Fruit fly (Drosophila melanogaster) whole organism, prepupa: ENCODE measurements around the gene CG18549.

Source experiments
- Blimp-1 ChIP-seq: fragments of 200-800 bp; sonication (Bioruptor generic); optimal IDR thresholded peaks from 3 replicates; lab custom pipeline; 2017; ENCODE audit warnings: missing biosample characterization, missing genetic modification characterization, mild to moderate bottlenecking, moderate library complexity, missing genetic modification reagents
- CG10669 ChIP-seq: fragments of 200-800 bp; sonication (Bioruptor generic); optimal IDR thresholded peaks from 3 replicates; lab custom pipeline; 2018; ENCODE audit warnings: missing biosample characterization, mild to moderate bottlenecking, missing genetic modification characterization, moderate library complexity
- CG11294 ChIP-seq: fragments of 200-800 bp; sonication (Bioruptor generic); IDR thresholded peaks from 2 replicates; pipeline ENCODE4 v1.3.6; 2022; ENCODE audit warnings: missing biosample characterization, missing genetic modification characterization
- CG15336 ChIP-seq: fragments of 200-800 bp; sonication (Bioruptor generic); IDR thresholded peaks from 2 replicates; pipeline ENCODE4 v1.3.6; 2022; ENCODE audit warnings: missing biosample characterization, missing genetic modification characterization
- CG1621 ChIP-seq: fragments of 200-800 bp; sonication (Bioruptor generic); optimal IDR thresholded peaks from 3 replicates; lab custom pipeline; 2018; ENCODE audit warnings: missing biosample characterization, mild to moderate bottlenecking, missing genetic modification characterization
- CG16779 ChIP-seq: fragments of 200-800 bp; sonication (Bioruptor generic); optimal IDR thresholded peaks from 3 replicates; lab custom pipeline; 2017; ENCODE audit warnings: missing biosample characterization, mild to moderate bottlenecking, missing genetic modification characterization
- CG3032 ChIP-seq: fragments of 200-800 bp; optimal IDR thresholded peaks from 2 replicates; lab custom pipeline; 2019; ENCODE audit warnings: missing biosample characterization, mild to moderate bottlenecking, missing genetic modification characterization, moderate library complexity
- CG31627 ChIP-seq: fragments of 200-800 bp; sonication (Bioruptor generic); optimal IDR thresholded peaks from 3 replicates; lab custom pipeline; 2016; ENCODE audit warnings: missing biosample characterization, missing genetic modification characterization
- CG34406 ChIP-seq: fragments of 200-800 bp; sonication (Bioruptor generic); optimal IDR thresholded peaks from 3 replicates; lab custom pipeline; 2016; ENCODE audit warnings: missing biosample characterization, missing genetic modification characterization
- CG3919 ChIP-seq: fragments of 200-800 bp; sonication (Bioruptor generic); optimal IDR thresholded peaks from 3 replicates; lab custom pipeline; 2016; ENCODE audit warnings: missing biosample characterization, missing genetic modification characterization
- CG4318 ChIP-seq: fragments of 200-800 bp; sonication (Bioruptor generic); optimal IDR thresholded peaks from 3 replicates; lab custom pipeline; 2017; ENCODE audit warnings: missing biosample characterization, mild to moderate bottlenecking, missing genetic modification characterization
- CG6276 ChIP-seq: fragments of 200-800 bp; sonication (Bioruptor generic); optimal IDR thresholded peaks from 2 replicates; lab custom pipeline; 2017; ENCODE audit warnings: missing biosample characterization, mild to moderate bottlenecking, missing genetic modification characterization
- CG6808 ChIP-seq: fragments of 200-800 bp; sonication (Bioruptor generic); optimal IDR thresholded peaks from 3 replicates; lab custom pipeline; 2017; ENCODE audit warnings: missing biosample characterization, missing genetic modification characterization, mild to moderate bottlenecking, moderate library complexity, missing genetic modification reagents
- CG6854 ChIP-seq: fragments of 200-800 bp; sonication (Bioruptor generic); optimal IDR thresholded peaks from 2 replicates; lab custom pipeline; 2017; ENCODE audit warnings: missing biosample characterization, mild to moderate bottlenecking, missing genetic modification characterization
- CG7368 ChIP-seq: fragments of 200-800 bp; sonication (Bioruptor generic); optimal IDR thresholded peaks from 3 replicates; lab custom pipeline; 2016; ENCODE audit warnings: missing biosample characterization, missing genetic modification characterization
- CG8119 ChIP-seq: fragments of 200-800 bp; sonication (Bioruptor generic); IDR thresholded peaks from 3 replicates; pipeline ENCODE4 v1.3.6; 2022; ENCODE audit warnings: missing biosample characterization, missing genetic modification characterization
- CG8319 ChIP-seq: fragments of 200-800 bp; sonication (Bioruptor generic); optimal IDR thresholded peaks from 3 replicates; lab custom pipeline; 2016; ENCODE audit warnings: missing biosample characterization, missing genetic modification characterization
- CG8632 ChIP-seq: fragments of 200-800 bp; sonication (Bioruptor generic); optimal IDR thresholded peaks from 3 replicates; lab custom pipeline; 2016; ENCODE audit warnings: missing biosample characterization, missing genetic modification characterization
- CG9139 ChIP-seq: fragments of 200-800 bp; sonication (Bioruptor generic); optimal IDR thresholded peaks from 3 replicates; lab custom pipeline; 2017; ENCODE audit warnings: missing biosample characterization, mild to moderate bottlenecking, missing genetic modification characterization
- Eip78C ChIP-seq: fragments of 200-800 bp; sonication (Bioruptor generic); peaks from one replicate; lab custom pipeline; 2016; ENCODE audit warnings: missing biosample characterization, missing genetic modification characterization
- Ets96B ChIP-seq: fragments of 200-800 bp; optimal IDR thresholded peaks from 2 replicates; lab custom pipeline; 2019; ENCODE audit warnings: missing biosample characterization, mild to moderate bottlenecking, missing genetic modification characterization, moderate library complexity
- Gug ChIP-seq: fragments of 200-800 bp; sonication (Bioruptor generic); IDR thresholded peaks from 2 replicates; pipeline ENCODE4 v1.3.6; 2022; ENCODE audit warnings: missing biosample characterization, missing genetic modification characterization
- Hr38 ChIP-seq: sonication (Bioruptor generic); optimal IDR thresholded peaks from 2 replicates; lab custom pipeline; 2016; ENCODE audit warnings: missing biosample characterization, missing genetic modification characterization
- Hr39 ChIP-seq: fragments of 200-800 bp; sonication (Bioruptor generic); optimal IDR thresholded peaks from 2 replicates; lab custom pipeline; 2016; ENCODE audit warnings: missing biosample characterization, missing genetic modification characterization
- Hr4 ChIP-seq: fragments of 200-800 bp; sonication (Bioruptor generic); optimal IDR thresholded peaks from 3 replicates; lab custom pipeline; 2016; ENCODE audit warnings: missing biosample characterization, missing genetic modification characterization
- Lpt ChIP-seq: fragments of 200-800 bp; sonication (Bioruptor generic); optimal IDR thresholded peaks from 3 replicates; lab custom pipeline; 2016; ENCODE audit warnings: missing biosample characterization, missing genetic modification characterization
- Met ChIP-seq: fragments of 200-800 bp; sonication (Bioruptor generic); optimal IDR thresholded peaks from 3 replicates; lab custom pipeline; 2016; ENCODE audit warnings: missing biosample characterization, missing genetic modification characterization
- OdsH ChIP-seq: fragments of 200-800 bp; sonication (Bioruptor generic); optimal IDR thresholded peaks from 3 replicates; lab custom pipeline; 2016; ENCODE audit warnings: missing biosample characterization, missing genetic modification characterization
- Sox102F ChIP-seq: fragments of 200-800 bp; sonication (Bioruptor generic); optimal IDR thresholded peaks from 2 replicates; lab custom pipeline; 2016; ENCODE audit warnings: missing biosample characterization, mild to moderate bottlenecking, missing genetic modification characterization
- Sox14 ChIP-seq: fragments of 200-800 bp; sonication (Bioruptor generic); optimal IDR thresholded peaks from 3 replicates; lab custom pipeline; 2016; ENCODE audit warnings: missing biosample characterization, missing genetic modification characterization
- Sox15 ChIP-seq: fragments of 200-800 bp; sonication (Bioruptor generic); optimal IDR thresholded peaks from 3 replicates; lab custom pipeline; 2016; ENCODE audit warnings: missing biosample characterization, missing genetic modification characterization
- acj6 ChIP-seq: fragments of 200-800 bp; sonication (Bioruptor generic); optimal IDR thresholded peaks from 3 replicates; lab custom pipeline; 2016; ENCODE audit warnings: missing biosample characterization, missing genetic modification characterization
- cyc ChIP-seq: fragments of 200-800 bp; sonication (Bioruptor generic); optimal IDR thresholded peaks from 3 replicates; lab custom pipeline; 2016; ENCODE audit warnings: missing biosample characterization, missing genetic modification characterization
- fd85E ChIP-seq: fragments of 200-800 bp; sonication (Bioruptor generic); optimal IDR thresholded peaks from 3 replicates; lab custom pipeline; 2016; ENCODE audit warnings: missing biosample characterization, missing genetic modification characterization
- fkh ChIP-seq: fragments of 200-800 bp; sonication (Bioruptor generic); optimal IDR thresholded peaks from 3 replicates; lab custom pipeline; 2017; ENCODE audit warnings: missing biosample characterization, mild to moderate bottlenecking, missing genetic modification characterization, moderate library complexity
- lz ChIP-seq: fragments of 200-800 bp; sonication (Bioruptor generic); optimal IDR thresholded peaks from 3 replicates; lab custom pipeline; 2016; ENCODE audit warnings: missing biosample characterization, missing genetic modification characterization
- net ChIP-seq: fragments of 200-800 bp; sonication (Bioruptor generic); optimal IDR thresholded peaks from 3 replicates; lab custom pipeline; 2016; ENCODE audit warnings: missing biosample characterization, missing genetic modification characterization
- pdm3 ChIP-seq: fragments of 200-800 bp; sonication (Bioruptor generic); optimal IDR thresholded peaks from 3 replicates; lab custom pipeline; 2016; ENCODE audit warnings: missing biosample characterization, missing genetic modification characterization
- salr ChIP-seq, 2 experiments: fragments of 200-800 bp; sonication (Bioruptor generic); optimal IDR thresholded peaks; 3 replicates each; lab custom pipeline; 2016 to 2018; ENCODE audit warnings: missing biosample characterization in 2 of 2, missing genetic modification characterization in 2 of 2, mild to moderate bottlenecking in 1 of 2
- spab ChIP-seq: fragments of 200-800 bp; sonication (Bioruptor generic); optimal IDR thresholded peaks from 2 replicates; lab custom pipeline; 2017; ENCODE audit warnings: missing biosample characterization, mild to moderate bottlenecking, missing genetic modification characterization, missing genetic modification reagents
- ss ChIP-seq, 2 experiments: fragments of 200-800 bp; sonication (Bioruptor generic); optimal IDR thresholded peaks; 2 replicates in 1 of 2; 3 replicates in 1 of 2; lab custom pipeline; 2017 to 2018; ENCODE audit warnings: mild to moderate bottlenecking in 2 of 2, missing biosample characterization in 2 of 2, missing genetic modification characterization in 2 of 2, moderate library complexity in 1 of 2
- svp ChIP-seq: fragments of 200-800 bp; sonication (Bioruptor generic); peaks from one replicate; lab custom pipeline; 2016; ENCODE audit warnings: missing biosample characterization, missing genetic modification characterization
- topi ChIP-seq: fragments of 200-800 bp; sonication (Bioruptor generic); optimal IDR thresholded peaks from 3 replicates; lab custom pipeline; 2016; ENCODE audit warnings: missing biosample characterization, missing genetic modification characterization
- vri ChIP-seq: fragments of 200-800 bp; sonication (Bioruptor generic); optimal IDR thresholded peaks from 3 replicates; lab custom pipeline; 2016; ENCODE audit warnings: missing biosample characterization, mild to moderate bottlenecking, missing genetic modification characterization

CG18549 gene

dm6 chr3R:12448889-12449314, at the start of gene CG18549 (continued):
- TF ChIP-seq Hr38 (GFP tag; lab: Kevin White, UChicago) (peak; percentile 97), OdsH (GFP tag; lab: Kevin White, UChicago) (peak; percentile 100), Lpt (GFP tag; lab: Kevin White, UChicago) (peak; percentile 100), Sox15 (GFP tag; lab: Kevin White, UChicago) (peak; percentile 99), CG6854 (GFP tag; lab: Kevin White, UChicago) (peak; percentile 100), CG10669 (GFP tag; lab: Kevin White, UChicago) (peak; percentile 100), CG34406 (GFP tag; lab: Kevin White, UChicago) (peak; percentile 100), Met (GFP tag; lab: Kevin White, UChicago) (peak; percentile 100)

- TF ChIP-seq CG6854 (GFP tag; lab: Kevin White, UChicago), result peak; percentile 51
- no peak for TF ChIP-seq Hr39 (GFP tag; lab: Kevin White, UChicago)
- TF ChIP-seq CG31627 (GFP tag; lab: Kevin White, UChicago), result no peak
- TF ChIP-seq svp, result no peak
- no peak for TF ChIP-seq CG10669 (GFP tag; lab: Kevin White, UChicago)
- TF ChIP-seq fkh, result peak; percentile 98
- TF ChIP-seq, all 60 proteins: peak for 2
Observed at dm6 chr3R:12401672-12402296, 47.3 kb upstream of the CG18549 start, which contains the start of gene DNAlig3. TSS of gene DNAlig3 (minus strand) at chr3R:12401839.

dm6 chr3R:12402935-12403334, 46.2 kb upstream of the CG18549 start:
- TF ChIP-seq Hr39 (GFP tag; lab: Kevin White, UChicago) (peak; percentile 94), CG8119 (peak; percentile 94), Ets96B (tag; lab: Kevin White, UChicago) (peak; percentile 98), CG1621 (tag; lab: Kevin White, UChicago) (peak; percentile 94), CG8319 (peak; percentile 94), Hr38 (GFP tag; lab: Kevin White, UChicago) (no peak), net (GFP tag; lab: Kevin White, UChicago) (peak; percentile 94), salr (GFP tag; optimal IDR thresholded peaks at IDR 0.05; lab: Kevin White, UChicago) (peak in 1 of 2 experiments; percentile 94), vri (peak; percentile 95), CG7368 (GFP tag; lab: Kevin White, UChicago) (peak; percentile 98), OdsH (GFP tag; lab: Kevin White, UChicago) (peak; percentile 95), CG6854 (GFP tag; lab: Kevin White, UChicago) (peak; percentile 99), ss (GFP tag; optimal IDR thresholded peaks at IDR 0.05; lab: Kevin White, UChicago) (peak; percentile 97 to 98), CG31627 (GFP tag; lab: Kevin White, UChicago) (peak; percentile 96), CG16779 (tag; lab: Kevin White, UChicago) (peak; percentile 92), CG34406 (GFP tag; lab: Kevin White, UChicago) (peak; percentile 97), cyc (GFP tag; lab: Kevin White, UChicago) (peak; percentile 99), Sox102F (GFP tag; lab: Kevin White, UChicago) (peak; percentile 98), acj6 (peak; percentile 93), CG15336 (GFP tag; lab: Robert Waterston, UW) (peak; percentile 95), Met (GFP tag; lab: Kevin White, UChicago) (peak; percentile 97), CG11294 (GFP tag; lab: Robert Waterston, UW) (peak; percentile 75), Hr4 (peak; percentile 93), lz (GFP tag; lab: Kevin White, UChicago) (peak; percentile 97), pdm3 (peak; percentile 93), CG3032 (tag; lab: Kevin White, UChicago) (peak; percentile 98), Sox14 (GFP tag; lab: Kevin White, UChicago) (peak; percentile 96), CG6276 (peak; percentile 94), svp (peak; percentile 99), CG4318 (GFP tag; lab: Kevin White, UChicago) (peak; percentile 88), CG9139 (GFP tag; lab: Kevin White, UChicago) (peak; percentile 96), topi (GFP tag; lab: Kevin White, UChicago) (peak; percentile 100), CG6808 (GFP tag; lab: Kevin White, UChicago) (peak; percentile 95), Sox15 (GFP tag; lab: Kevin White, UChicago) (peak; percentile 90), Eip78C (GFP tag; lab: Kevin White, UChicago) (peak; percentile 99), CG3919 (peak; percentile 100), Blimp-1 (GFP tag; lab: Kevin White, UChicago) (peak; percentile 93), spab (GFP tag; lab: Kevin White, UChicago) (peak; percentile 98), Gug (GFP tag; lab: Robert Waterston, UW) (peak; percentile 85), fd85E (GFP tag; lab: Kevin White, UChicago) (peak; percentile 97), Lpt (GFP tag; lab: Kevin White, UChicago) (peak; percentile 81), fkh (peak; percentile 73), CG8632 (GFP tag; lab: Kevin White, UChicago) (peak; percentile 97)
